Fruit fly (Drosophila melanogaster) whole organism, prepupa: ENCODE results near the gene spdo.

Experiments used
- Blimp-1 ChIP-seq: fragments of 200-800 bp; sonication (Bioruptor generic); optimal IDR thresholded peaks from 3 replicates; lab custom pipeline; 2017; ENCODE audit warnings: missing biosample characterization, missing genetic modification characterization, mild to moderate bottlenecking, moderate library complexity, missing genetic modification reagents
- CG3032 ChIP-seq: fragments of 200-800 bp; optimal IDR thresholded peaks from 2 replicates; lab custom pipeline; 2019; ENCODE audit warnings: missing biosample characterization, mild to moderate bottlenecking, missing genetic modification characterization, moderate library complexity
- CG7368 ChIP-seq: fragments of 200-800 bp; sonication (Bioruptor generic); optimal IDR thresholded peaks from 3 replicates; lab custom pipeline; 2016; ENCODE audit warnings: missing biosample characterization, missing genetic modification characterization
- CG8632 ChIP-seq: fragments of 200-800 bp; sonication (Bioruptor generic); optimal IDR thresholded peaks from 3 replicates; lab custom pipeline; 2016; ENCODE audit warnings: missing biosample characterization, missing genetic modification characterization
- Eip93F ChIP-seq: fragments of 200-800 bp; sonication (Bioruptor generic); optimal IDR thresholded peaks from 2 replicates; lab custom pipeline; 2016; ENCODE audit warnings: missing biosample characterization, mild to moderate bottlenecking, missing genetic modification characterization
- Lpt ChIP-seq: fragments of 200-800 bp; sonication (Bioruptor generic); optimal IDR thresholded peaks from 3 replicates; lab custom pipeline; 2016; ENCODE audit warnings: missing biosample characterization, missing genetic modification characterization
- Sox102F ChIP-seq: fragments of 200-800 bp; sonication (Bioruptor generic); optimal IDR thresholded peaks from 2 replicates; lab custom pipeline; 2016; ENCODE audit warnings: missing biosample characterization, mild to moderate bottlenecking, missing genetic modification characterization
- esn ChIP-seq: fragments of 200-800 bp; sonication (Bioruptor generic); optimal IDR thresholded peaks from 2 replicates; lab custom pipeline; 2016; ENCODE audit warnings: missing biosample characterization, mild to moderate bottlenecking, missing genetic modification characterization, moderate library complexity
- pdm3 ChIP-seq: fragments of 200-800 bp; sonication (Bioruptor generic); optimal IDR thresholded peaks from 3 replicates; lab custom pipeline; 2016; ENCODE audit warnings: missing biosample characterization, missing genetic modification characterization
- spab ChIP-seq: fragments of 200-800 bp; sonication (Bioruptor generic); optimal IDR thresholded peaks from 2 replicates; lab custom pipeline; 2017; ENCODE audit warnings: missing biosample characterization, mild to moderate bottlenecking, missing genetic modification characterization, missing genetic modification reagents

DNA sequence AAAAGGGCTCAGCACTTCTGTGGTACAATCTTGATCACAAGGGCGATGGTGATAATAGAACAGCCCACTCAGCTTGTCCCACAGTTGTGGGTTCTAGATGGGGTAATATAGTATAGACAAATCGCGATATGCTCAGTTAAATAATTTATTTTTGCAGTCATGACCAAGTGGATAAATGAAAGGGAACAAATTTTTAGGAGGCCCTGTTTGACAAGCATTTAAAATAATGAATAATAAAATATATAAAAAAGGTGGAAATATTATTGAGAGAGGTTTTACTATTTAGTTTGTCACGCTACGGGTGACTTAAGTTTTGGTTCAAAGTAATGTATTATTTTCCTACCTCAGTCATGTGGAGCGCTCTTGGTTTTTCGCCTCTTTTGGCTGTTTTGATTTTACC, 31.2 kb downstream of the spdo start, which contains the start of gene CG34041:
- no peak for TF ChIP-seq CG8632 (GFP tag; lab: Kevin White, UChicago)
- TF ChIP-seq spab (GFP tag; lab: Kevin White, UChicago) = no peak
- TF ChIP-seq Lpt (GFP tag; lab: Kevin White, UChicago) = no peak
- TF ChIP-seq Eip93F (GFP tag; lab: Kevin White, UChicago) = no peak
- no peak for TF ChIP-seq Sox102F (GFP tag; lab: Kevin White, UChicago)
- TF ChIP-seq CG7368 (GFP tag; lab: Kevin White, UChicago) = no peak
- no peak for TF ChIP-seq esn (GFP tag; lab: Kevin White, UChicago)
- no peak for TF ChIP-seq CG3032 (tag; lab: Kevin White, UChicago)
- no peak for TF ChIP-seq pdm3
- TF ChIP-seq Blimp-1 = no peak
